Fruit fly (Drosophila melanogaster) whole organism, pupa: ENCODE measurements around the gene CG15822.

ENCODE experiments used
- CG10348 ChIP-seq: fragments of 200-800 bp; sonication (Bioruptor generic); IDR thresholded peaks from 2 replicates; pipeline ENCODE4 v1.3.6; 2022; ENCODE audit warnings: missing biosample characterization, missing genetic modification characterization
- CG14655 ChIP-seq: fragments of 200-800 bp; sonication (Bioruptor generic); optimal IDR thresholded peaks from 3 replicates; lab custom pipeline; 2017; ENCODE audit warnings: mild to moderate bottlenecking, missing biosample characterization, missing genetic modification reagents, missing genetic modification characterization
- CG17806 ChIP-seq: fragments of 200-800 bp; sonication (Bioruptor generic); optimal IDR thresholded peaks from 2 replicates; lab custom pipeline; 2018; ENCODE audit warnings: missing biosample characterization, mild to moderate bottlenecking, missing genetic modification characterization, moderate library complexity
- CG8301 ChIP-seq: fragments of 200-800 bp; sonication (Bioruptor generic); optimal IDR thresholded peaks from 2 replicates; lab custom pipeline; 2018; ENCODE audit warnings: missing biosample characterization, mild to moderate bottlenecking, missing genetic modification characterization
- CG9948 ChIP-seq: fragments of 200-800 bp; sonication (Bioruptor generic); optimal IDR thresholded peaks from 2 replicates; lab custom pipeline; 2018; ENCODE audit warnings: missing biosample characterization, mild to moderate bottlenecking, missing genetic modification characterization, moderate library complexity
- EcR ChIP-seq: fragments of 200-800 bp; sonication (Bioruptor generic); optimal IDR thresholded peaks from 3 replicates; lab custom pipeline; 2019; ENCODE audit warnings: missing biosample characterization, missing genetic modification characterization, mild to moderate bottlenecking, moderate library complexity, missing genetic modification reagents
- rn ChIP-seq: fragments of 200-800 bp; sonication (Bioruptor generic); IDR thresholded peaks from 2 replicates; pipeline ENCODE4 v1.3.6; 2022; ENCODE audit warnings: missing biosample characterization, missing genetic modification characterization

- TF ChIP-seq CG9948 (tag; lab: Kevin White, UChicago) (peak; percentile 80), rn (peak; percentile 78), CG10348 (no peak), EcR (GFP tag; lab: Kevin White, UChicago) (no peak), CG14655 (GFP tag; lab: Kevin White, UChicago) (peak; percentile 95), CG8301 (tag; lab: Kevin White, UChicago) (peak; percentile 96), CG17806 (peak; percentile 84)
Measured at dm6 chr3L:2117046-2117445, 46.6 kb downstream of the CG15822 start.
